Worm (Caenorhabditis elegans) whole organism, early embryonic: ENCODE data around the gene Y47D7A.19.

Experiments
- F13C5.2 ChIP-seq: sonication (generic microtip); optimal IDR thresholded peaks from 2 replicates; lab custom pipeline; 2017; ENCODE audit warnings: mild to moderate bottlenecking, missing genetic modification characterization, inconsistent platforms, missing compliant biosample characterization
- aly-1 ChIP-seq: sonication (generic microtip); optimal IDR thresholded peaks from 2 replicates; lab custom pipeline; 2016; ENCODE audit warnings: missing genetic modification characterization, missing compliant biosample characterization
- ama-1 ChIP-seq: fragments of 150-350 bp; optimal IDR thresholded peaks from 2 replicates; lab custom pipeline; 2014
- ceh-13 ChIP-seq: fragments of 200-800 bp; sonication (Bioruptor generic); optimal IDR thresholded peaks from 2 replicates; lab custom pipeline; 2018; ENCODE audit warnings: mild to moderate bottlenecking, missing genetic modification characterization, missing compliant biosample characterization
- ets-7 ChIP-seq: sonication (generic microtip); optimal IDR thresholded peaks from 2 replicates; lab custom pipeline; 2016; ENCODE audit warnings: missing genotype, missing genetic modification characterization, missing compliant biosample characterization
- flt-1 ChIP-seq: fragments of 200-800 bp; sonication (Bioruptor generic); IDR thresholded peaks from 2 replicates; pipeline ENCODE4 v1.3.6; 2022; ENCODE audit warnings: missing genetic modification characterization, missing compliant biosample characterization
- hmbx-1 ChIP-seq: sonication (generic microtip); optimal IDR thresholded peaks from 2 replicates; lab custom pipeline; 2016; ENCODE audit warnings: mild to moderate bottlenecking, missing genetic modification characterization, missing compliant biosample characterization
- pes-1 ChIP-seq: fragments of 200-800 bp; sonication (Bioruptor generic); IDR thresholded peaks from 2 replicates; pipeline ENCODE4 v1.3.6; 2022; ENCODE audit warnings: missing genetic modification reagents, missing genetic modification characterization, missing compliant biosample characterization
- scrt-1 ChIP-seq: fragments of 200-800 bp; sonication (Bioruptor generic); IDR thresholded peaks from 2 replicates; pipeline ENCODE4 v1.3.6; 2022; ENCODE audit warnings: missing genetic modification characterization, missing compliant biosample characterization
- sea-1 ChIP-seq: fragments of 200-800 bp; sonication (Bioruptor generic); conservative IDR thresholded peaks from 2 replicates; pipeline ENCODE4 v1.3.6; 2022; ENCODE audit warnings: missing genetic modification characterization, missing compliant biosample characterization
- tra-4 ChIP-seq: sonication (generic microtip); optimal IDR thresholded peaks from 2 replicates; lab custom pipeline; 2017; ENCODE audit warnings: missing genetic modification characterization, missing compliant biosample characterization

DNA sequence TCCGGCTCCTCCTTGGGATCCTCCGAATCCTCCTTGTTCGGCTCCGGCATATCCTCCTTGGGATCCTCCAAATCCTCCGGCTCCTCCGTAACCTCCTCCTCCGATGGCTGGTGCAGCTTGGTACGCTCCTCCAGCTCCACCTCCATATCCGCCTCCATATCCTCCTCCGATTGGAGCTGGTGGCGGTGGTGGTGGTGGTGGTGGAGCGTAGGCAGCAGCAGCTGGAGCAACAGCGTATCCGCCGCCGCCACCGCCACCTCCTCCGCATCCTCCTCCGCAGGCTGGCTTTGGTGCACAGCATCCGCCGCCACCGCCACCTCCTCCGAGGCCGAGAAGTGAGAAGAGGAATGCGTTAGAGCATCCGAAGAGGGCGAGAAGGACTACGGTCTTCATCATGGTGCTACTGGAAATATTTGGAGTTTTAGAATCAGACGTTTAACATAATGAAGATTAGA is 8.7 kb downstream of the Y47D7A.19 start, which contains the start of gene Y47D7A.15:
- TF ChIP-seq aly-1 (no peak), ama-1 (no peak), flt-1 (GFP tag; lab: Robert Waterston, UW) (no peak), sea-1 (GFP tag; lab: Robert Waterston, UW) (no peak), tra-4 (tag; lab: Kevin White, UChicago) (no peak), hmbx-1 (tag; lab: Kevin White, UChicago) (no peak), F13C5.2 (tag; lab: Kevin White, UChicago) (no peak), ceh-13 (GFP tag; lab: Kevin White, UChicago) (no peak), ets-7 (tag; lab: Kevin White, UChicago) (no peak), pes-1 (GFP tag; lab: Robert Waterston, UW) (no peak), scrt-1 (GFP tag; lab: Robert Waterston, UW) (no peak)
